Fruit fly (Drosophila melanogaster) whole organism, embryonic: ENCODE measurements around the gene gry.

Experiments
- CG10147 ChIP-seq: fragments of 200-800 bp; sonication (Bioruptor generic); optimal IDR thresholded peaks from 2 replicates; lab custom pipeline; 2019; ENCODE audit warnings: missing biosample characterization, mild to moderate bottlenecking, missing genetic modification characterization, moderate library complexity
- CG11093 ChIP-seq: fragments of 200-800 bp; sonication (Bioruptor generic); IDR thresholded peaks from 3 replicates; pipeline ENCODE4 v1.3.6; 2022; ENCODE audit warnings: missing biosample characterization, missing genetic modification characterization
- CG12391 ChIP-seq: fragments of 200-800 bp; sonication (Bioruptor generic); optimal IDR thresholded peaks from 3 replicates; lab custom pipeline; 2018; ENCODE audit warnings: missing biosample characterization, mild to moderate bottlenecking, missing genetic modification characterization, moderate library complexity
- CG13296 ChIP-seq: fragments of 200-800 bp; sonication (Bioruptor generic); optimal IDR thresholded peaks from 3 replicates; lab custom pipeline; 2018; ENCODE audit warnings: missing biosample characterization, mild to moderate bottlenecking, missing genetic modification characterization
- CG15011 ChIP-seq: fragments of 200-800 bp; sonication (Bioruptor generic); optimal IDR thresholded peaks from 3 replicates; lab custom pipeline; 2018; ENCODE audit warnings: missing biosample characterization, mild to moderate bottlenecking, missing genetic modification characterization
- CG15514 ChIP-seq: fragments of 200-800 bp; sonication (Bioruptor generic); optimal IDR thresholded peaks from 3 replicates; lab custom pipeline; 2017; ENCODE audit warnings: missing biosample characterization, missing genetic modification characterization, mild to moderate bottlenecking, moderate library complexity, missing genetic modification reagents
- CG1603 ChIP-seq: fragments of 200-800 bp; sonication (Bioruptor generic); optimal IDR thresholded peaks from 2 replicates; lab custom pipeline; 2019; ENCODE audit warnings: missing biosample characterization, mild to moderate bottlenecking, missing genetic modification characterization, moderate library complexity
- CG16815 ChIP-seq: fragments of 200-800 bp; sonication (Bioruptor generic); optimal IDR thresholded peaks from 3 replicates; lab custom pipeline; 2017; ENCODE audit warnings: missing biosample characterization, mild to moderate bottlenecking, missing genetic modification characterization
- CG17186 ChIP-seq: fragments of 200-800 bp; sonication (Bioruptor generic); optimal IDR thresholded peaks from 3 replicates; lab custom pipeline; 2017; ENCODE audit warnings: missing biosample characterization, missing genetic modification reagents, missing genetic modification characterization
- CG18011 ChIP-seq: fragments of 200-800 bp; sonication (Bioruptor generic); optimal IDR thresholded peaks from 2 replicates; lab custom pipeline; 2017; ENCODE audit warnings: missing biosample characterization, missing genetic modification characterization, mild to moderate bottlenecking, moderate library complexity, missing genotype
- CG2202 ChIP-seq: fragments of 200-800 bp; sonication (Bioruptor generic); optimal IDR thresholded peaks from 2 replicates; lab custom pipeline; 2018; ENCODE audit warnings: missing biosample characterization, mild to moderate bottlenecking, missing genetic modification characterization
- CG2889 ChIP-seq: fragments of 200-800 bp; sonication (Bioruptor generic); IDR thresholded peaks from 3 replicates; pipeline ENCODE4 v1.3.6; 2022; ENCODE audit warnings: missing biosample characterization, missing genetic modification characterization
- CG32767 ChIP-seq: fragments of 200-800 bp; sonication (Bioruptor generic); IDR thresholded peaks from 2 replicates; pipeline ENCODE4 v1.3.6; 2022; ENCODE audit warnings: missing biosample characterization, missing genetic modification characterization
- CG33213 ChIP-seq: fragments of 200-800 bp; sonication (Bioruptor generic); optimal IDR thresholded peaks from 3 replicates; lab custom pipeline; 2016; ENCODE audit warnings: missing biosample characterization, missing genetic modification characterization
- CG43689 ChIP-seq: fragments of 200-800 bp; sonication (Bioruptor generic); IDR thresholded peaks from 2 replicates; pipeline ENCODE4 v1.3.6; 2022; ENCODE audit warnings: missing biosample characterization, missing genetic modification characterization
- CG4820 ChIP-seq: fragments of 200-800 bp; sonication (Bioruptor generic); optimal IDR thresholded peaks from 3 replicates; lab custom pipeline; 2016; ENCODE audit warnings: missing biosample characterization, missing genetic modification characterization
- CG6654 ChIP-seq: fragments of 200-800 bp; sonication (Bioruptor generic); optimal IDR thresholded peaks from 2 replicates; lab custom pipeline; 2017; ENCODE audit warnings: missing biosample characterization, mild to moderate bottlenecking, missing genetic modification characterization
- CG6791 ChIP-seq: fragments of 200-800 bp; sonication (Bioruptor generic); IDR thresholded peaks from 3 replicates; pipeline ENCODE4 v1.3.6; 2022; ENCODE audit warnings: missing biosample characterization, missing genetic modification characterization; ENCODE audit not compliant: partially characterized antibody
- CG7271 ChIP-seq: fragments of 200-800 bp; sonication (Bioruptor generic); optimal IDR thresholded peaks from 2 replicates; lab custom pipeline; 2018; ENCODE audit warnings: missing biosample characterization, mild to moderate bottlenecking, missing genetic modification characterization, moderate library complexity
- CG8924 ChIP-seq: fragments of 200-800 bp; optimal IDR thresholded peaks from 3 replicates; lab custom pipeline; 2019; ENCODE audit warnings: missing biosample characterization, mild to moderate bottlenecking, missing genetic modification characterization, moderate library complexity
- CG9932 ChIP-seq: fragments of 200-800 bp; sonication (Bioruptor generic); IDR thresholded peaks from 2 replicates; pipeline ENCODE4 v1.3.6; 2022; ENCODE audit warnings: missing biosample characterization, missing genetic modification characterization
- CkIIα-i1 ChIP-seq: fragments of 200-800 bp; sonication (Bioruptor generic); IDR thresholded peaks from 2 replicates; pipeline ENCODE4 v1.3.6; 2022; ENCODE audit warnings: missing biosample characterization, missing genetic modification characterization
- CrebB ChIP-seq: fragments of 200-800 bp; sonication (Bioruptor generic); optimal IDR thresholded peaks from 3 replicates; lab custom pipeline; 2018; ENCODE audit warnings: missing biosample characterization, mild to moderate bottlenecking, missing genetic modification characterization
- Dek ChIP-seq: fragments of 200-800 bp; sonication (Bioruptor generic); optimal IDR thresholded peaks from 3 replicates; lab custom pipeline; 2019; ENCODE audit warnings: missing biosample characterization, mild to moderate bottlenecking, missing genetic modification characterization, moderate library complexity
- Lim3 ChIP-seq: fragments of 200-800 bp; sonication (Bioruptor generic); IDR thresholded peaks from 2 replicates; pipeline ENCODE4 v1.3.6; 2022; ENCODE audit warnings: missing biosample characterization, missing genetic modification characterization
- Meics ChIP-seq: fragments of 200-800 bp; sonication (Bioruptor generic); optimal IDR thresholded peaks from 2 replicates; lab custom pipeline; 2017; ENCODE audit warnings: missing biosample characterization, mild to moderate bottlenecking, missing genetic modification characterization
- Nf-YA ChIP-seq: fragments of 200-800 bp; sonication (Bioruptor generic); IDR thresholded peaks from 2 replicates; pipeline ENCODE4 v1.3.6; 2022; ENCODE audit warnings: missing biosample characterization, missing genetic modification characterization
- Optix ChIP-seq: fragments of 200-800 bp; sonication (Bioruptor generic); IDR thresholded peaks from 3 replicates; pipeline ENCODE4 v1.3.6; 2022; ENCODE audit warnings: missing biosample characterization, missing genetic modification characterization
- PHDP ChIP-seq: fragments of 200-800 bp; sonication (Bioruptor generic); optimal IDR thresholded peaks from 3 replicates; lab custom pipeline; 2018; ENCODE audit warnings: missing biosample characterization, mild to moderate bottlenecking, missing genetic modification characterization, moderate library complexity
- Ptx1 ChIP-seq: fragments of 200-800 bp; sonication (Bioruptor generic); IDR thresholded peaks from 2 replicates; pipeline ENCODE4 v1.3.6; 2022; ENCODE audit warnings: missing biosample characterization, missing genetic modification characterization
- Sox100B ChIP-seq: fragments of 200-800 bp; sonication (Bioruptor generic); optimal IDR thresholded peaks from 3 replicates; lab custom pipeline; 2018; ENCODE audit warnings: missing biosample characterization, mild to moderate bottlenecking, missing genetic modification characterization
- Sox102F ChIP-seq: fragments of 200-800 bp; sonication (Bioruptor generic); optimal IDR thresholded peaks from 2 replicates; lab custom pipeline; 2018; ENCODE audit warnings: missing biosample characterization, mild to moderate bottlenecking, missing genetic modification characterization, moderate library complexity
- Taf1 ChIP-seq: fragments of 200-800 bp; sonication (Bioruptor generic); IDR thresholded peaks from 2 replicates; pipeline ENCODE4 v1.3.6; 2022; ENCODE audit warnings: missing biosample characterization, missing genetic modification characterization
- Xrp1 ChIP-seq: fragments of 200-800 bp; sonication (Bioruptor generic); IDR thresholded peaks from 2 replicates; pipeline ENCODE4 v1.3.6; 2022; ENCODE audit warnings: missing biosample characterization, missing genetic modification characterization
- az2 ChIP-seq: fragments of 200-800 bp; sonication (Bioruptor generic); optimal IDR thresholded peaks from 3 replicates; lab custom pipeline; 2016; ENCODE audit warnings: missing biosample characterization, missing genetic modification characterization
- chn ChIP-seq: fragments of 200-800 bp; sonication (Bioruptor generic); optimal IDR thresholded peaks from 2 replicates; lab custom pipeline; 2016; ENCODE audit warnings: missing biosample characterization, missing genetic modification characterization
- ftz-f1 ChIP-seq: fragments of 200-800 bp; sonication (Bioruptor generic); optimal IDR thresholded peaks from 2 replicates; lab custom pipeline; 2016; ENCODE audit warnings: missing biosample characterization, missing genetic modification characterization
- gcm ChIP-seq: fragments of 200-800 bp; sonication (Bioruptor generic); optimal IDR thresholded peaks from 2 replicates; lab custom pipeline; 2019; ENCODE audit warnings: missing biosample characterization, mild to moderate bottlenecking, missing genetic modification characterization, moderate library complexity
- grn ChIP-seq: fragments of 200-800 bp; sonication (Bioruptor generic); optimal IDR thresholded peaks from 3 replicates; lab custom pipeline; 2017; ENCODE audit warnings: missing biosample characterization, missing genetic modification characterization
- her ChIP-seq: fragments of 200-800 bp; sonication (Bioruptor generic); optimal IDR thresholded peaks from 2 replicates; lab custom pipeline; 2016; ENCODE audit warnings: missing biosample characterization, missing genetic modification characterization
- hkb ChIP-seq, 2 experiments: fragments of 200-800 bp in 1 of 2; fragments of >200 bp in 1 of 2; sonication (Bioruptor generic) in 1 of 2; IDR thresholded peaks in 1 of 2; optimal IDR thresholded peaks in 1 of 2; 2 replicates each; pipeline versions ENCODE4 v1.3.6 to Lab custom; 2017 to 2022; ENCODE audit warnings: missing biosample characterization in 1 of 2, missing genetic modification characterization in 1 of 2
- luna ChIP-seq: fragments of 200-800 bp; sonication (Bioruptor generic); optimal IDR thresholded peaks from 2 replicates; lab custom pipeline; 2016; ENCODE audit warnings: missing biosample characterization, missing genetic modification characterization
- pita ChIP-seq: fragments of 200-800 bp; sonication (Bioruptor generic); optimal IDR thresholded peaks from 2 replicates; lab custom pipeline; 2017; ENCODE audit warnings: missing biosample characterization, mild to moderate bottlenecking, missing genetic modification characterization
- psq ChIP-seq: fragments of 200-800 bp; sonication (Bioruptor generic); optimal IDR thresholded peaks from 2 replicates; lab custom pipeline; 2017; ENCODE audit warnings: missing biosample characterization, missing genetic modification characterization
- sima ChIP-seq: fragments of 200-800 bp; sonication (Bioruptor generic); optimal IDR thresholded peaks from 2 replicates; lab custom pipeline; 2016; ENCODE audit warnings: missing biosample characterization, missing genetic modification characterization
- stwl ChIP-seq: fragments of 200-800 bp; sonication (Bioruptor generic); optimal IDR thresholded peaks from 3 replicates; lab custom pipeline; 2018; ENCODE audit warnings: missing biosample characterization, mild to moderate bottlenecking, missing genetic modification characterization, moderate library complexity
- tll ChIP-seq, 2 experiments: fragments of 200-800 bp in 1 of 2; fragments of >200 bp in 1 of 2; sonication (Bioruptor generic) in 1 of 2; optimal IDR thresholded peaks; 2 replicates each; lab custom pipeline; 2017 to 2019; ENCODE audit warnings: missing biosample characterization in 2 of 2, missing genetic modification characterization in 2 of 2, mild to moderate bottlenecking in 1 of 2, moderate library complexity in 1 of 2
- tna ChIP-seq: fragments of 200-800 bp; sonication (Bioruptor generic); IDR thresholded peaks from 2 replicates; pipeline ENCODE4 v1.3.6; 2022; ENCODE audit warnings: missing biosample characterization, missing genetic modification characterization; ENCODE audit not compliant: partially characterized antibody
- zfh1 ChIP-seq: fragments of 200-800 bp; sonication (Bioruptor generic); IDR thresholded peaks from 3 replicates; pipeline ENCODE4 v1.3.6; 2022; ENCODE audit warnings: missing biosample characterization, missing genetic modification characterization
- zfh2 ChIP-seq: fragments of 200-800 bp; sonication (Bioruptor generic); optimal IDR thresholded peaks from 2 replicates; lab custom pipeline; 2016; ENCODE audit warnings: missing biosample characterization, missing genetic modification characterization

gry gene

DNA sequence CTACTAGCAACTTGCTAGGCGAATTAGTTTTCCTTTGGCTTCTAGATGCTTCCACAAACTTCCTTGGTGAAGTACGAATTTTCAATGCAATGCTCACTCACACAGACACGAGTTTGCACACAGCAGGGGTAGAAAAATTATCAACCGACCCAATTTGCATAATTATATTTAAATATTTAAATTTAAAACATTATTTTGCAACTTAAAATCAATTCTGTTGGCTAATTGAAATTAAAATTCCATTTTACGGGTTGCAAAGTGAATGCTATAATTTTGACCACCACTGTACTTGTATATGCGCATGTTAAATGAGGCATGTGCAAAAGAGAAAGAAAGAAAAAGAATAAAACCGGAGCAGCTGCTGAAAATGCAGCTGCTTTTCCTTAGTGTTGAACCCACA lies 4.8 kb upstream of the gry start (continued):
- peak; percentile 93 for TF ChIP-seq Dek (tag; lab: Kevin White, UChicago)
- TF ChIP-seq CG6654 (GFP tag; lab: Kevin White, UChicago) = peak; percentile 75
- TF ChIP-seq CG11093 (GFP tag; lab: Robert Waterston, UW) = peak; percentile 88
- TF ChIP-seq tna (GFP tag; lab: Robert Waterston, UW) = no peak
- TF ChIP-seq Ptx1 (GFP tag; lab: Robert Waterston, UW) = peak; percentile 95
- peak; percentile 55 for TF ChIP-seq Lim3 (GFP tag; lab: Robert Waterston, UW)
- TF ChIP-seq CG15011 (GFP tag; lab: Kevin White, UChicago) = peak; percentile 83
- no peak for TF ChIP-seq pita
- peak; percentile 20 for TF ChIP-seq grn (GFP tag; lab: Kevin White, UChicago)
- peak; percentile 8 for TF ChIP-seq luna (GFP tag; lab: Kevin White, UChicago)
- peak; percentile 70 for TF ChIP-seq CG18011 (GFP tag; lab: Kevin White, UChicago)
- TF ChIP-seq Nf-YA (GFP tag; lab: Robert Waterston, UW) = peak; percentile 88
- peak; percentile 95 for TF ChIP-seq zfh1 (GFP tag; lab: Robert Waterston, UW)
- no peak for TF ChIP-seq hkb (optimal IDR thresholded peaks at IDR 0.05; lab: Kevin White, UChicago)
- TF ChIP-seq hkb (GFP tag; IDR thresholded peaks at IDR 0.05; lab: Robert Waterston, UW) = peak; percentile 97
- TF ChIP-seq tll (GFP tag; optimal IDR thresholded peaks at IDR 0.05; lab: Kevin White, UChicago) = peak in 1 of 2 experiments; percentile 19
- TF ChIP-seq CG17186 = peak; percentile 47
- peak; percentile 57 for TF ChIP-seq CG33213 (GFP tag; lab: Kevin White, UChicago)
- peak; percentile 87 for TF ChIP-seq CG4820 (GFP tag; lab: Kevin White, UChicago)
- no peak for TF ChIP-seq ftz-f1 (GFP tag; lab: Kevin White, UChicago)
- peak; percentile 88 for TF ChIP-seq CG1603 (tag; lab: Kevin White, UChicago)
- peak; percentile 92 for TF ChIP-seq CG13296
- TF ChIP-seq CG2202 = peak; percentile 87
- no peak for TF ChIP-seq CG6791
- peak; percentile 93 for TF ChIP-seq CG10147 (GFP tag; lab: Kevin White, UChicago)
- peak; percentile 76 for TF ChIP-seq chn (GFP tag; lab: Kevin White, UChicago)
- TF ChIP-seq CG9932 (GFP tag; lab: Robert Waterston, UW) = peak; percentile 81
- peak; percentile 14 for TF ChIP-seq zfh2 (GFP tag; lab: Kevin White, UChicago)
- peak; percentile 95 for TF ChIP-seq PHDP
- TF ChIP-seq Sox100B (GFP tag; lab: Kevin White, UChicago) = peak; percentile 93
- TF ChIP-seq Taf1 (GFP tag; lab: Robert Waterston, UW) = peak; percentile 77
- TF ChIP-seq CG32767 (GFP tag; lab: Robert Waterston, UW) = peak; percentile 90
- peak; percentile 88 for TF ChIP-seq CG15514 (GFP tag; lab: Kevin White, UChicago)
- TF ChIP-seq Xrp1 (GFP tag; lab: Robert Waterston, UW) = peak; percentile 97
- peak; percentile 77 for TF ChIP-seq CG43689 (GFP tag; lab: Robert Waterston, UW)
- peak; percentile 75 for TF ChIP-seq psq
- peak; percentile 96 for TF ChIP-seq Sox102F (GFP tag; lab: Kevin White, UChicago)
- peak; percentile 81 for TF ChIP-seq CG2889 (GFP tag; lab: Robert Waterston, UW)
- 0 out of 2 replicates have a peak, but pooled peaks have one; percentile 15 for TF ChIP-seq CkIIα-i1 (GFP tag; lab: Robert Waterston, UW)
- TF ChIP-seq sima = no peak
- TF ChIP-seq Meics = peak; percentile 94
- peak; percentile 95 for TF ChIP-seq gcm
- TF ChIP-seq CG8924 = peak; percentile 95
- peak; percentile 91 for TF ChIP-seq az2 (GFP tag; lab: Kevin White, UChicago)
- TF ChIP-seq CG16815 (GFP tag; lab: Kevin White, UChicago) = peak; percentile 85
- peak; percentile 50 for TF ChIP-seq stwl (tag; lab: Kevin White, UChicago)
- TF ChIP-seq CG7271 (tag; lab: Kevin White, UChicago) = peak; percentile 92
- peak; percentile 95 for TF ChIP-seq CG12391 (tag; lab: Kevin White, UChicago)
- TF ChIP-seq her (GFP tag; lab: Kevin White, UChicago) = no peak
- peak; percentile 79 for TF ChIP-seq CrebB (tag; lab: Kevin White, UChicago)
- peak; percentile 85; the same call in 2 of the 3 replicates for TF ChIP-seq Optix (GFP tag; lab: Robert Waterston, UW)
